Fruit fly (Drosophila melanogaster) whole organism, embryonic: ENCODE measurements around the gene CG43131.

Source experiments
- B-H2 ChIP-seq: fragments of 200-800 bp; sonication (Bioruptor generic); optimal IDR thresholded peaks from 2 replicates; lab custom pipeline; 2018; ENCODE audit warnings: missing biosample characterization, mild to moderate bottlenecking, missing genetic modification characterization
- Bgb ChIP-seq: fragments of 200-800 bp; sonication (Bioruptor generic); IDR thresholded peaks from 2 replicates; pipeline ENCODE4 v1.3.6; 2022; ENCODE audit warnings: missing biosample characterization, missing genetic modification characterization; ENCODE audit not compliant: partially characterized antibody
- CG10267 ChIP-seq: fragments of 200-800 bp; sonication (Bioruptor generic); optimal IDR thresholded peaks from 2 replicates; lab custom pipeline; 2018; ENCODE audit warnings: missing biosample characterization, mild to moderate bottlenecking, missing genetic modification characterization, moderate library complexity
- CG12299 ChIP-seq: fragments of 200-800 bp; sonication (Bioruptor generic); optimal IDR thresholded peaks from 2 replicates; lab custom pipeline; 2018; ENCODE audit warnings: missing biosample characterization, mild to moderate bottlenecking, missing genetic modification characterization
- CG12391 ChIP-seq: fragments of 200-800 bp; sonication (Bioruptor generic); optimal IDR thresholded peaks from 3 replicates; lab custom pipeline; 2018; ENCODE audit warnings: missing biosample characterization, mild to moderate bottlenecking, missing genetic modification characterization, moderate library complexity
- CG12744 ChIP-seq: fragments of 200-800 bp; sonication (Bioruptor generic); optimal IDR thresholded peaks from 2 replicates; lab custom pipeline; 2016; ENCODE audit warnings: missing biosample characterization, missing genetic modification characterization
- CG13287 ChIP-seq: fragments of 200-800 bp; sonication (Bioruptor generic); IDR thresholded peaks from 2 replicates; pipeline ENCODE4 v1.3.6; 2022; ENCODE audit warnings: missing biosample characterization, missing genetic modification characterization; ENCODE audit not compliant: partially characterized antibody
- CG1647 ChIP-seq: fragments of 200-800 bp; sonication (Bioruptor generic); optimal IDR thresholded peaks from 3 replicates; lab custom pipeline; 2016; ENCODE audit warnings: missing biosample characterization, missing genetic modification characterization
- CG16779 ChIP-seq: fragments of 200-800 bp; sonication (Bioruptor generic); IDR thresholded peaks from 2 replicates; pipeline ENCODE4 v1.3.6; 2022; ENCODE audit warnings: missing biosample characterization, missing genetic modification characterization
- CG16815 ChIP-seq: fragments of 200-800 bp; sonication (Bioruptor generic); optimal IDR thresholded peaks from 3 replicates; lab custom pipeline; 2017; ENCODE audit warnings: missing biosample characterization, mild to moderate bottlenecking, missing genetic modification characterization
- CG17385 ChIP-seq: fragments of 200-800 bp; sonication (Bioruptor generic); optimal IDR thresholded peaks from 3 replicates; lab custom pipeline; 2018; ENCODE audit warnings: missing biosample characterization, mild to moderate bottlenecking, missing genetic modification characterization
- CG17912 ChIP-seq: fragments of 200-800 bp; sonication (Bioruptor generic); optimal IDR thresholded peaks from 2 replicates; lab custom pipeline; 2018; ENCODE audit warnings: missing biosample characterization, mild to moderate bottlenecking, missing genetic modification characterization
- CG18262 ChIP-seq: fragments of 200-800 bp; optimal IDR thresholded peaks from 3 replicates; lab custom pipeline; 2019; ENCODE audit warnings: missing biosample characterization, mild to moderate bottlenecking, missing genetic modification characterization, moderate library complexity
- CG2202 ChIP-seq: fragments of 200-800 bp; sonication (Bioruptor generic); optimal IDR thresholded peaks from 2 replicates; lab custom pipeline; 2018; ENCODE audit warnings: missing biosample characterization, mild to moderate bottlenecking, missing genetic modification characterization
- CG30431 ChIP-seq: fragments of 200-800 bp; sonication (Bioruptor generic); optimal IDR thresholded peaks from 2 replicates; lab custom pipeline; 2017; ENCODE audit warnings: missing biosample characterization, missing genetic modification characterization
- CG31224 ChIP-seq: fragments of 200-800 bp; sonication (Bioruptor generic); IDR thresholded peaks from 2 replicates; pipeline ENCODE4 v1.3.6; 2022; ENCODE audit warnings: missing biosample characterization, missing genetic modification characterization
- CG3847 ChIP-seq: fragments of 200-800 bp; sonication (Bioruptor generic); IDR thresholded peaks from 2 replicates; pipeline ENCODE4 v1.3.6; 2022; ENCODE audit warnings: missing biosample characterization, missing genetic modification characterization
- CG6791 ChIP-seq: fragments of 200-800 bp; sonication (Bioruptor generic); IDR thresholded peaks from 3 replicates; pipeline ENCODE4 v1.3.6; 2022; ENCODE audit warnings: missing biosample characterization, missing genetic modification characterization; ENCODE audit not compliant: partially characterized antibody
- CG7745 ChIP-seq: fragments of 200-800 bp; sonication (Bioruptor generic); optimal IDR thresholded peaks from 2 replicates; lab custom pipeline; 2018; ENCODE audit warnings: missing biosample characterization, mild to moderate bottlenecking, missing genetic modification characterization, moderate library complexity
- CTCF ChIP-seq: fragments of 200-800 bp; sonication (Bioruptor generic); optimal IDR thresholded peaks from 2 replicates; lab custom pipeline; 2017; ENCODE audit warnings: missing biosample characterization, mild to moderate bottlenecking, missing genetic modification characterization, moderate library complexity
- ERR ChIP-seq: fragments of 200-800 bp; sonication (Bioruptor generic); optimal IDR thresholded peaks from 2 replicates; lab custom pipeline; 2016; ENCODE audit warnings: missing biosample characterization, missing genetic modification characterization
- GATAe ChIP-seq: fragments of 200-800 bp; sonication (Bioruptor generic); conservative IDR thresholded peaks from 2 replicates; pipeline ENCODE4 v1.3.6; 2022; ENCODE audit warnings: missing biosample characterization, missing genetic modification characterization
- Hr51 ChIP-seq, 2 experiments: fragments of 200-800 bp; sonication (Bioruptor generic); optimal IDR thresholded peaks; 2 replicates in 1 of 2; 3 replicates in 1 of 2; lab custom pipeline; 2016 to 2018; ENCODE audit warnings: missing biosample characterization in 2 of 2, missing genetic modification characterization in 2 of 2, mild to moderate bottlenecking in 1 of 2, moderate library complexity in 1 of 2
- Hsf ChIP-seq: fragments of 200-800 bp; sonication (Bioruptor generic); optimal IDR thresholded peaks from 3 replicates; lab custom pipeline; 2016; ENCODE audit warnings: missing biosample characterization, missing genetic modification characterization
- MBD-R2 ChIP-seq: fragments of 200-800 bp; sonication (Bioruptor generic); IDR thresholded peaks from 2 replicates; pipeline ENCODE4 v1.3.6; 2022; ENCODE audit warnings: missing biosample characterization, missing genetic modification characterization
- Meics ChIP-seq: fragments of 200-800 bp; sonication (Bioruptor generic); optimal IDR thresholded peaks from 2 replicates; lab custom pipeline; 2017; ENCODE audit warnings: missing biosample characterization, mild to moderate bottlenecking, missing genetic modification characterization
- PHDP ChIP-seq: fragments of 200-800 bp; sonication (Bioruptor generic); optimal IDR thresholded peaks from 3 replicates; lab custom pipeline; 2018; ENCODE audit warnings: missing biosample characterization, mild to moderate bottlenecking, missing genetic modification characterization, moderate library complexity
- Stat92E ChIP-seq, 3 experiments: fragments of >200 bp in 2 of 3; fragments of 200-800 bp in 1 of 3; sonication (Bioruptor generic) in 1 of 3; optimal IDR thresholded peaks; 2 replicates each; lab custom pipeline; 2017 to 2019; ENCODE audit warnings: missing biosample characterization in 3 of 3, missing genetic modification characterization in 3 of 3, mild to moderate bottlenecking in 1 of 3, moderate library complexity in 1 of 3
- abd-A ChIP-seq: fragments of 200-800 bp; sonication (Bioruptor generic); optimal IDR thresholded peaks from 3 replicates; lab custom pipeline; 2019; ENCODE audit warnings: missing biosample characterization, mild to moderate bottlenecking, missing genetic modification characterization, moderate library complexity
- al ChIP-seq: fragments of 200-800 bp; sonication (Bioruptor generic); IDR thresholded peaks from 2 replicates; pipeline ENCODE4 v1.3.6; 2022; ENCODE audit warnings: missing biosample characterization, missing genetic modification characterization
- ap ChIP-seq: fragments of 200-800 bp; sonication (Bioruptor generic); IDR thresholded peaks from 2 replicates; pipeline ENCODE4 v1.3.6; 2022; ENCODE audit warnings: missing biosample characterization, missing genetic modification characterization
- bigmax ChIP-seq: fragments of 200-800 bp; sonication (Bioruptor generic); optimal IDR thresholded peaks from 2 replicates; lab custom pipeline; 2018; ENCODE audit warnings: missing biosample characterization, mild to moderate bottlenecking, missing genetic modification characterization
- cad ChIP-seq: fragments of >200 bp; optimal IDR thresholded peaks from 2 replicates; lab custom pipeline; 2017; ENCODE audit warnings: missing biosample characterization, missing genetic modification characterization
- ewg ChIP-seq: fragments of 200-800 bp; sonication (Bioruptor generic); optimal IDR thresholded peaks from 3 replicates; lab custom pipeline; 2017; ENCODE audit warnings: mild to moderate bottlenecking, missing biosample characterization, missing genetic modification reagents, missing genetic modification characterization
- gce ChIP-seq: fragments of 200-800 bp; sonication (Bioruptor generic); IDR thresholded peaks from 3 replicates; pipeline ENCODE4 v1.3.6; 2022; ENCODE audit warnings: missing biosample characterization, missing genetic modification characterization
- gem ChIP-seq: fragments of 200-800 bp; sonication (Bioruptor generic); optimal IDR thresholded peaks from 2 replicates; lab custom pipeline; 2019; ENCODE audit warnings: missing biosample characterization, mild to moderate bottlenecking, missing genetic modification characterization, moderate library complexity
- ind ChIP-seq: fragments of 200-800 bp; sonication (Bioruptor generic); optimal IDR thresholded peaks from 3 replicates; lab custom pipeline; 2016; ENCODE audit warnings: missing biosample characterization, missing genetic modification characterization
- insv ChIP-seq, 2 experiments: fragments of 200-800 bp; sonication (Bioruptor generic); optimal IDR thresholded peaks; 3 replicates each; lab custom pipeline; 2016 to 2018; ENCODE audit warnings: missing biosample characterization in 2 of 2, missing genetic modification characterization in 2 of 2
- jumu ChIP-seq: fragments of 200-800 bp; sonication (Bioruptor generic); optimal IDR thresholded peaks from 3 replicates; lab custom pipeline; 2016; ENCODE audit warnings: missing biosample characterization, missing genetic modification characterization
- kni ChIP-seq: fragments of 200-800 bp; sonication (Bioruptor generic); optimal IDR thresholded peaks from 3 replicates; lab custom pipeline; 2017; ENCODE audit warnings: mild to moderate bottlenecking, missing biosample characterization, missing genetic modification reagents, missing genetic modification characterization
- pan ChIP-seq, 4 experiments: fragments of >200 bp in 3 of 4; fragments of 200-800 bp in 1 of 4; sonication (Bioruptor generic) in 1 of 4; optimal IDR thresholded peaks in 3 of 4; IDR thresholded peaks in 1 of 4; 2 replicates each; pipeline versions ENCODE4 v1.3.6 to Lab custom; 2017 to 2022; ENCODE audit warnings: missing biosample characterization in 2 of 4, missing genetic modification characterization in 2 of 4, mixed read lengths in 1 of 4
- phol ChIP-seq: fragments of 200-800 bp; sonication (Bioruptor generic); optimal IDR thresholded peaks from 3 replicates; lab custom pipeline; 2018; ENCODE audit warnings: missing biosample characterization, mild to moderate bottlenecking, missing genetic modification characterization, moderate library complexity
- seq ChIP-seq: fragments of 200-800 bp; sonication (Bioruptor generic); IDR thresholded peaks from 2 replicates; pipeline ENCODE4 v1.3.6; 2022; ENCODE audit warnings: missing biosample characterization, missing genetic modification characterization
- slp2 ChIP-seq: fragments of 200-800 bp; sonication (Bioruptor generic); optimal IDR thresholded peaks from 2 replicates; lab custom pipeline; 2016; ENCODE audit warnings: missing biosample characterization, missing genetic modification characterization
- ssp ChIP-seq: fragments of 200-800 bp; sonication (Bioruptor generic); IDR thresholded peaks from 2 replicates; pipeline ENCODE4 v1.3.6; 2022; ENCODE audit warnings: missing biosample characterization, missing genetic modification characterization
- tll ChIP-seq, 2 experiments: fragments of 200-800 bp in 1 of 2; fragments of >200 bp in 1 of 2; sonication (Bioruptor generic) in 1 of 2; optimal IDR thresholded peaks; 2 replicates each; lab custom pipeline; 2017 to 2019; ENCODE audit warnings: missing biosample characterization in 2 of 2, missing genetic modification characterization in 2 of 2, mild to moderate bottlenecking in 1 of 2, moderate library complexity in 1 of 2
- tna ChIP-seq: fragments of 200-800 bp; sonication (Bioruptor generic); IDR thresholded peaks from 2 replicates; pipeline ENCODE4 v1.3.6; 2022; ENCODE audit warnings: missing biosample characterization, missing genetic modification characterization; ENCODE audit not compliant: partially characterized antibody
- ttk ChIP-seq: fragments of 200-800 bp; sonication (Bioruptor generic); IDR thresholded peaks from 2 replicates; pipeline ENCODE4 v2.1.2; 2022; ENCODE audit warnings: missing biosample characterization, missing genetic modification characterization
- zen2 ChIP-seq: fragments of 200-800 bp; sonication (Bioruptor generic); IDR thresholded peaks from 3 replicates; pipeline ENCODE4 v1.3.6; 2022; ENCODE audit warnings: missing biosample characterization, missing genetic modification characterization; ENCODE audit not compliant: partially characterized antibody

The CG43131 gene

DNA sequence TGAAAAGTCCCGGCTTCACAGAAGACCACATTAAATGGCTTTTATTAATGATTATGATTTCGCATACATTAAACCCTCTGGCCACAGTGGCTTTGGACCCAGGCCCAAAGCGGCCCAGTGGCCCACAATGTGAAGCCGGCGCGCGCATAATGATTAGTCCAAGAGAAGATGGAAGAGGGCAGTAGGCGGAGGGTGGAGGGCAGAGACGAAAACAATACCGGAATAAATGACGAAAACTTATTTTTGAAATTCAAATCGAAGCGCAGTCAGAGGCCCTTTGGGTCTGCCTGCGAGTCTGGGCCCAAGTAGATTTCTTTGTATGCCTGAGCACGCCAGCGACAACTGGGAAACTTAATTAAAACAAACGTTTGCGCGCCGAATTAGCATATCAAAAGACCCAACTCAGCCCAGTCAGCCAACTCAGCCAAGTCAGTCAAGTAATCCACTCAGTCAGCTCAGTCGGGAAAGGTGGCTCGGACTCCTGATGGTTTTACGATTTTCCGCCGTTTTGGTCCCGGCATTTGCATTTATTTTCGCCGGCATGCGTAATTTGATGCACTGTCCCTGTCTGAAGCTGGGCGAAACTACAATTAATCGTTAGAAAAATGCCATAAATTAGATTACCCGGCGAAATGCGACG is 42.3 kb downstream of the CG43131 start (continued):
- TF ChIP-seq jumu (GFP tag; lab: Kevin White, UChicago) (no peak), abd-A (tag; lab: Kevin White, UChicago) (peak; percentile 97), CG10267 (tag; lab: Kevin White, UChicago) (no peak), cad (GFP tag; lab: Kevin White, UChicago) (no peak), MBD-R2 (GFP tag; lab: Robert Waterston, UW) (no peak), CG12299 (tag; lab: Kevin White, UChicago) (no peak), tll (GFP tag; optimal IDR thresholded peaks at IDR 0.05; lab: Kevin White, UChicago) (no peak), tna (no peak), ind (no peak), CG3847 (GFP tag; lab: Robert Waterston, UW) (no peak), ssp (GFP tag; lab: Robert Waterston, UW) (no peak), CG12744 (no peak), slp2 (GFP tag; lab: Kevin White, UChicago) (no peak), CG7745 (tag; lab: Kevin White, UChicago) (no peak), al (GFP tag; lab: Robert Waterston, UW) (no peak), CG30431 (no peak), Hr51 (GFP tag; optimal IDR thresholded peaks at IDR 0.05; lab: Kevin White, UChicago) (no peak), Stat92E (GFP tag; optimal IDR thresholded peaks at IDR 0.05; lab: Kevin White, UChicago) (no peak), Bgb (no peak), CG6791 (GFP tag; lab: Robert Waterston, UW) (no peak), CG12391 (tag; lab: Kevin White, UChicago) (no peak), PHDP (tag; lab: Kevin White, UChicago) (no peak), ERR (no peak), CTCF (GFP tag; lab: Kevin White, UChicago) (no peak), insv (GFP tag; optimal IDR thresholded peaks at IDR 0.05; lab: Kevin White, UChicago) (no peak), GATAe (no peak), gce (GFP tag; lab: Robert Waterston, UW) (no peak), CG17385 (GFP tag; lab: Kevin White, UChicago) (no peak), CG16779 (GFP tag; lab: Robert Waterston, UW) (no peak), CG18262 (no peak), CG17912 (GFP tag; lab: Kevin White, UChicago) (no peak), CG16815 (GFP tag; lab: Kevin White, UChicago) (no peak), zen2 (0 out of 3 replicates have a peak, but pooled peaks have one; percentile 9), phol (tag; lab: Kevin White, UChicago) (no peak), CG2202 (tag; lab: Kevin White, UChicago) (no peak), ewg (GFP tag; lab: Kevin White, UChicago) (no peak), bigmax (no peak), gem (tag; lab: Kevin White, UChicago) (no peak), Meics (GFP tag; lab: Kevin White, UChicago) (no peak), CG31224 (GFP tag; lab: Robert Waterston, UW) (no peak), seq (peak; percentile 32; the same call in 1 of the 2 replicates), CG13287 (GFP tag; lab: Robert Waterston, UW) (peak; percentile 21; the same call in 1 of the 2 replicates), pan (optimal IDR thresholded peaks at IDR 0.05; lab: Kevin White, UChicago) (no peak), pan (GFP tag; optimal IDR thresholded peaks at IDR 0.05 in 1 of 2, IDR thresholded peaks at IDR 0.05 in 1 of 2) (peak in 1 of 2 experiments; percentile 13), B-H2 (GFP tag; lab: Kevin White, UChicago) (no peak), CG1647 (GFP tag; lab: Kevin White, UChicago) (no peak), Hsf (GFP tag; lab: Kevin White, UChicago) (no peak), ttk (GFP tag; lab: Robert Waterston, UW) (no peak), ap (no peak), kni (GFP tag; lab: Kevin White, UChicago) (peak; percentile 72)
